Worm (Caenorhabditis elegans) whole organism, early embryonic: ENCODE measurements around the gene srbc-68.
"Not testable (repeated sequence)": the region's sequence is repeated elsewhere in the genome, so short reads cannot be mapped to it uniquely, and the experiment has no call there.

Experiments used
- B0310.2 ChIP-seq: sonication (generic microtip); optimal IDR thresholded peaks from 2 replicates; lab custom pipeline; 2016; ENCODE audit warnings: mild to moderate bottlenecking, missing genetic modification characterization, missing compliant biosample characterization
- F13C5.2 ChIP-seq: sonication (generic microtip); optimal IDR thresholded peaks from 2 replicates; lab custom pipeline; 2017; ENCODE audit warnings: mild to moderate bottlenecking, missing genetic modification characterization, inconsistent platforms, missing compliant biosample characterization
- aly-1 ChIP-seq: sonication (generic microtip); optimal IDR thresholded peaks from 2 replicates; lab custom pipeline; 2016; ENCODE audit warnings: missing genetic modification characterization, missing compliant biosample characterization
- ama-1 ChIP-seq: fragments of 150-350 bp; optimal IDR thresholded peaks from 2 replicates; lab custom pipeline; 2014
- ceh-13 ChIP-seq: fragments of 200-800 bp; sonication (Bioruptor generic); optimal IDR thresholded peaks from 2 replicates; lab custom pipeline; 2018; ENCODE audit warnings: mild to moderate bottlenecking, missing genetic modification characterization, missing compliant biosample characterization
- ceh-36 ChIP-seq: sonication (generic microtip); optimal IDR thresholded peaks from 2 replicates; lab custom pipeline; 2016; ENCODE audit warnings: missing genetic modification characterization, inconsistent platforms, missing compliant biosample characterization
- ets-7 ChIP-seq: sonication (generic microtip); optimal IDR thresholded peaks from 2 replicates; lab custom pipeline; 2016; ENCODE audit warnings: missing genotype, missing genetic modification characterization, missing compliant biosample characterization
- flt-1 ChIP-seq: fragments of 200-800 bp; sonication (Bioruptor generic); IDR thresholded peaks from 2 replicates; pipeline ENCODE4 v1.3.6; 2022; ENCODE audit warnings: missing genetic modification characterization, missing compliant biosample characterization
- hmbx-1 ChIP-seq: sonication (generic microtip); optimal IDR thresholded peaks from 2 replicates; lab custom pipeline; 2016; ENCODE audit warnings: mild to moderate bottlenecking, missing genetic modification characterization, missing compliant biosample characterization
- hmg-4 ChIP-seq: fragments of 200-800 bp; sonication (Bioruptor generic); optimal IDR thresholded peaks from 2 replicates; lab custom pipeline; 2018; ENCODE audit warnings: mild to moderate bottlenecking, missing genetic modification characterization, missing compliant biosample characterization
- hnd-1 ChIP-seq: sonication (generic microtip); optimal IDR thresholded peaks from 2 replicates; lab custom pipeline; 2016; ENCODE audit warnings: missing genetic modification characterization, missing compliant biosample characterization
- pes-1 ChIP-seq: fragments of 200-800 bp; sonication (Bioruptor generic); IDR thresholded peaks from 2 replicates; pipeline ENCODE4 v1.3.6; 2022; ENCODE audit warnings: missing genetic modification reagents, missing genetic modification characterization, missing compliant biosample characterization
- scrt-1 ChIP-seq: fragments of 200-800 bp; sonication (Bioruptor generic); IDR thresholded peaks from 2 replicates; pipeline ENCODE4 v1.3.6; 2022; ENCODE audit warnings: missing genetic modification characterization, missing compliant biosample characterization
- sea-1 ChIP-seq: fragments of 200-800 bp; sonication (Bioruptor generic); conservative IDR thresholded peaks from 2 replicates; pipeline ENCODE4 v1.3.6; 2022; ENCODE audit warnings: missing genetic modification characterization, missing compliant biosample characterization
- tbx-11 ChIP-seq: fragments of 200-800 bp; sonication (Bioruptor generic); IDR thresholded peaks from 2 replicates; pipeline ENCODE4 v1.3.6; 2022; ENCODE audit warnings: missing genetic modification characterization, missing compliant biosample characterization
- tbx-37 ChIP-seq: fragments of 200-800 bp; sonication (Bioruptor generic); conservative IDR thresholded peaks from 2 replicates; pipeline ENCODE4 v1.3.6; 2022; ENCODE audit warnings: missing genetic modification reagents, missing genetic modification characterization, missing compliant biosample characterization
- tra-4 ChIP-seq: sonication (generic microtip); optimal IDR thresholded peaks from 2 replicates; lab custom pipeline; 2017; ENCODE audit warnings: missing genetic modification characterization, missing compliant biosample characterization

Gene srbc-68

ce11 chrV:3578813-3579212 lies 32.4 kb upstream of the srbc-68 start, which contains the start of gene pygl-1:
TSS of gene pygl-1 (plus strand) at chrV:3579023.
- TF ChIP-seq hmbx-1 (no peak), ets-7 (tag; lab: Kevin White, UChicago) (no peak), ceh-13 (GFP tag; lab: Kevin White, UChicago) (no peak), ama-1 (lab: Kevin White, UChicago) (no peak)

- TF ChIP-seq ama-1 (lab: Kevin White, UChicago) (no peak), hmbx-1 (no peak), tra-4 (no peak), B0310.2 (tag; lab: Kevin White, UChicago) (no peak), ets-7 (tag; lab: Kevin White, UChicago) (no peak), hmg-4 (GFP tag; lab: Kevin White, UChicago) (no peak), aly-1 (tag; lab: Kevin White, UChicago) (no peak), F13C5.2 (tag; lab: Kevin White, UChicago) (no peak), pes-1 (GFP tag; lab: Robert Waterston, UW) (no peak), scrt-1 (no peak), flt-1 (GFP tag; lab: Robert Waterston, UW) (no peak), ceh-36 (no peak)
These were observed 29.3 kb upstream of the srbc-68 start, which contains the start of gene grl-27 for ce11 chrV:3575759-3576158. TSS of gene grl-27 (minus strand) at chrV:3575859.

ce11 chrV:3572408-3572807 lies 26.0 kb upstream of the srbc-68 start, which contains the start of gene F40C5.1:
TSS of gene F40C5.1 (plus strand) at chrV:3572708.
- TF ChIP-seq ceh-36; F13C5.2 (tag; lab: Kevin White, UChicago); scrt-1: not testable (repeated sequence)

ce11 chrV:3570695-3571094 lies 24.3 kb upstream of the srbc-68 start, which contains the start of gene F40C5.2:
TSS of gene F40C5.2 (plus strand) at chrV:3570995.
- not testable (repeated sequence) for TF ChIP-seq tra-4; ceh-13 (GFP tag; lab: Kevin White, UChicago); ama-1 (lab: Kevin White, UChicago)

- not testable (repeated sequence) for TF ChIP-seq tbx-37; hmbx-1; ceh-13 (GFP tag; lab: Kevin White, UChicago)
These were observed 17.9 kb upstream of the srbc-68 start, which contains the start of gene T24A6.17 for ce11 chrV:3564335-3564734. TSS of gene T24A6.17 (minus strand) at chrV:3564435.

- not testable (repeated sequence) for TF ChIP-seq tra-4; F13C5.2 (tag; lab: Kevin White, UChicago); hmbx-1
These were observed 16.4 kb upstream of the srbc-68 start, which contains the start of gene T24A6.16 for ce11 chrV:3562824-3563223. TSS of gene T24A6.16 (minus strand) at chrV:3562924.

- TF ChIP-seq aly-1 (tag; lab: Kevin White, UChicago); hmg-4 (GFP tag; lab: Kevin White, UChicago); hmbx-1: not testable (repeated sequence)
These were observed 12.3 kb upstream of the srbc-68 start, which contains the start of gene T24A6.1 for ce11 chrV:3558744-3559143. TSS of gene T24A6.1 (plus strand) at chrV:3559044.

DNA sequence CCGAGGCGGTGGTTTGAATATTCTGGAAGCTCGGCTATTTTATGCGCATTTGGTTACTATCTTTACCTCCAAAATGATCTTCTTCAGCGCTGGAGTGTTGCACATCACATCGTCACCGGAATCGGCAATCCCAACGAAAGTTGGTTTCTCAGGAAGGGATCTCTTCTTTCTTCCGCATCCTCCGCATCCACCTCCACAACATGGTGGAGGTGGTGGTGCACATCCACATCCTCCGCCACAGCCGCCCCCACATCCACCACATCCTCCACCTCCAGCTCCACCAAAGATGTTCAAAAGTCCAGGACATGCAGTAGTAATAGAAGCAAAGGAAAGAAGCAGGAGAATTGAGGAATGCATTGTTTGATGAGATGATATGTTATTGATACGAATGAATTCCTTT lies 11.0 kb upstream of the srbc-68 start, which contains the start of gene grl-31:
Gene grl-31, minus strand, starts transcription at position 357 of the 400 bp plus-strand sequence.
- TF ChIP-seq scrt-1 (no peak), ets-7 (tag; lab: Kevin White, UChicago) (no peak), B0310.2 (tag; lab: Kevin White, UChicago) (no peak), hnd-1 (tag; lab: Kevin White, UChicago) (no peak)

ce11 chrV:3555986-3556385 lies 9.6 kb upstream of the srbc-68 start, which contains the start of gene grl-30:
TSS of gene grl-30 (plus strand) at chrV:3556286.
- TF ChIP-seq scrt-1 (no peak), sea-1 (GFP tag; lab: Robert Waterston, UW) (no peak), tbx-11 (GFP tag; lab: Robert Waterston, UW) (no peak), hnd-1 (tag; lab: Kevin White, UChicago) (no peak), hmbx-1 (no peak)

DNA sequence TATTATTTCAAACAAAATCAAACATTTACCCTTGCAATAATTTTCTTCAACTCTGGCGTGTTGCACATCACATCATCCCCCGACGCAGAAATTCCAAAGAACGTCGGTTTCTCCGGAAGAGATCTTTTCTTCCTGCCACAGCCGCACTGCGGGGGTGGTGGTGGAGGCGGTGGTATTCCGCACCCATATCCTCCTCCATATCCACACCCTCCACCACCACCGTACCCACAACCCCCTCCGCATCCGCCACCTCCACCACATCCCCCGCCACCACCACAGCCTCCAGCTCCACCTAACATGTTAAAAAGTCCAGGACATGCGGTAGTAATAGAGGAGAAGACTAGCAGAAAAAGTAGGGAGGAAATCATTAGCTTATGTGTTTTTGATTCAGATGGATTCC lies 8.5 kb upstream of the srbc-68 start, which contains the start of gene grl-29:
Gene grl-29, minus strand, starts transcription at position 368 of the 400 bp plus-strand sequence.
- no peak for TF ChIP-seq tbx-37
- TF ChIP-seq ets-7 (tag; lab: Kevin White, UChicago), result no peak
- TF ChIP-seq ama-1 (lab: Kevin White, UChicago), result no peak
- no peak for TF ChIP-seq ceh-36
- TF ChIP-seq F13C5.2 (tag; lab: Kevin White, UChicago), result no peak
- TF ChIP-seq ceh-13 (GFP tag; lab: Kevin White, UChicago), result no peak
- TF ChIP-seq hmg-4 (GFP tag; lab: Kevin White, UChicago), result no peak
- no peak for TF ChIP-seq sea-1 (GFP tag; lab: Robert Waterston, UW)
- TF ChIP-seq B0310.2 (tag; lab: Kevin White, UChicago), result no peak
